Worm (Caenorhabditis elegans) whole organism, L4 larva: ENCODE data around the gene W05H7.1.
"Not testable (repeated sequence)": the region's sequence is repeated elsewhere in the genome, so short reads cannot be mapped to it uniquely, and the experiment has no call there.

Source experiments
- F44E2.7 ChIP-seq: fragments of 200-800 bp; sonication (Bioruptor generic); IDR thresholded peaks from 2 replicates; pipeline ENCODE4 v2.1.2; 2022; ENCODE audit warnings: missing genetic modification characterization, missing compliant biosample characterization
- ZK546.5 ChIP-seq, 2 experiments: sonication (generic microtip); optimal IDR thresholded peaks; 2 replicates each; lab custom pipeline; 2017; ENCODE audit warnings: missing biosample characterization in 2 of 2, missing genetic modification characterization in 2 of 2
- aha-1 ChIP-seq: fragments of 150-350 bp; peaks from one replicate; lab custom pipeline; 2014; ENCODE audit warnings: missing biosample characterization, missing genetic modification characterization
- arid-1 ChIP-seq: fragments of 200-800 bp; sonication (Bioruptor generic); conservative IDR thresholded peaks from 2 replicates; pipeline ENCODE4 v1.3.6; 2022; ENCODE audit warnings: missing genetic modification reagents, missing genetic modification characterization, missing compliant biosample characterization
- ceh-82 ChIP-seq: sonication (generic microtip); optimal IDR thresholded peaks from 2 replicates; lab custom pipeline; 2017; ENCODE audit warnings: missing biosample characterization, missing genetic modification characterization
- ctbp-1 ChIP-seq: fragments of 200-800 bp; sonication (Bioruptor generic); IDR thresholded peaks from 2 replicates; pipeline ENCODE4 v1.3.6; 2022; ENCODE audit warnings: missing genetic modification reagents, missing genetic modification characterization, missing compliant biosample characterization
- daf-16 ChIP-seq, 3 experiments: sonication (generic microtip); optimal IDR thresholded peaks; 2 replicates each; lab custom pipeline; 2016 to 2017; ENCODE audit warnings: missing genetic modification characterization in 3 of 3, missing genetic modification reagents in 3 of 3, mild to moderate bottlenecking in 2 of 3, missing compliant biosample characterization in 2 of 3, missing biosample characterization in 1 of 3, moderate library complexity in 1 of 3
- dmd-6 ChIP-seq: fragments of 200-800 bp; sonication (Bioruptor generic); IDR thresholded peaks from 2 replicates; pipeline ENCODE4 v1.3.6; 2022; ENCODE audit warnings: missing genetic modification reagents, missing genetic modification characterization, missing compliant biosample characterization
- duxl-1 ChIP-seq: sonication (generic microtip); optimal IDR thresholded peaks from 2 replicates; lab custom pipeline; 2016; ENCODE audit warnings: mild to moderate bottlenecking, missing genetic modification characterization, moderate library complexity, missing compliant biosample characterization; ENCODE audit not compliant: poor library complexity
- dve-1 ChIP-seq: sonication (generic microtip); optimal IDR thresholded peaks from 2 replicates; lab custom pipeline; 2017; ENCODE audit warnings: antibody characterized with exemption, mild to moderate bottlenecking, missing genetic modification characterization, missing compliant biosample characterization; ENCODE audit not compliant: insufficient read depth
- fos-1 ChIP-seq: fragments of 150-350 bp; optimal IDR thresholded peaks from 2 replicates; lab custom pipeline; 2014; ENCODE audit warnings: missing biosample characterization, missing genetic modification characterization
- gei-8 ChIP-seq: fragments of 200-800 bp; sonication (Bioruptor generic); optimal IDR thresholded peaks from 2 replicates; lab custom pipeline; 2018; ENCODE audit warnings: mild to moderate bottlenecking, missing genetic modification characterization, missing compliant biosample characterization
- hlh-11 ChIP-seq: fragments of 200-800 bp; sonication (Bioruptor generic); optimal IDR thresholded peaks from 2 replicates; lab custom pipeline; 2018; ENCODE audit warnings: mild to moderate bottlenecking, missing genetic modification characterization, missing compliant biosample characterization
- hlh-30 ChIP-seq: sonication (generic microtip); optimal IDR thresholded peaks from 2 replicates; lab custom pipeline; 2017; ENCODE audit warnings: antibody characterized with exemption, mild to moderate bottlenecking, missing genetic modification characterization, missing compliant biosample characterization; ENCODE audit not compliant: insufficient read depth
- hmg-1.1 ChIP-seq: fragments of 200-800 bp; sonication (Bioruptor generic); IDR thresholded peaks from 2 replicates; pipeline ENCODE4 v1.3.6; 2022; ENCODE audit warnings: missing genetic modification reagents, missing genetic modification characterization, missing compliant biosample characterization
- lin-29 ChIP-seq: fragments of 200-800 bp; sonication (Bioruptor generic); IDR thresholded peaks from 2 replicates; pipeline ENCODE4 v1.3.6; 2022; ENCODE audit warnings: missing genetic modification reagents, missing genetic modification characterization, missing compliant biosample characterization
- lin-38 ChIP-seq: fragments of 200-800 bp; sonication (Bioruptor generic); IDR thresholded peaks from 2 replicates; pipeline ENCODE4 v1.3.6; 2022; ENCODE audit warnings: missing genetic modification reagents, missing genetic modification characterization, missing compliant biosample characterization
- lsy-2 ChIP-seq, 2 experiments: fragments of 150-350 bp in 1 of 2; sonication (generic microtip) in 1 of 2; optimal IDR thresholded peaks; 2 replicates each; lab custom pipeline; 2014 to 2017; ENCODE audit warnings: missing biosample characterization in 2 of 2, missing genetic modification characterization in 2 of 2
- mdl-1 ChIP-seq, 2 experiments: fragments of 150-350 bp in 1 of 2; sonication (generic microtip) in 1 of 2; optimal IDR thresholded peaks; 2 replicates each; lab custom pipeline; 2014 to 2017; ENCODE audit warnings: missing biosample characterization in 2 of 2, missing genetic modification characterization in 2 of 2
- mep-1 ChIP-seq: fragments of 150-350 bp; sonication (generic microtip); optimal IDR thresholded peaks from 3 replicates; lab custom pipeline; 2014; ENCODE audit warnings: missing biosample characterization, missing genetic modification characterization
- mxl-3 ChIP-seq: fragments of 200-800 bp; sonication (Bioruptor generic); optimal IDR thresholded peaks from 2 replicates; lab custom pipeline; 2018; ENCODE audit warnings: mild to moderate bottlenecking, missing genetic modification characterization, missing compliant biosample characterization
- nhr-102 ChIP-seq: sonication (generic microtip); optimal IDR thresholded peaks from 2 replicates; lab custom pipeline; 2016; ENCODE audit warnings: mild to moderate bottlenecking, missing genetic modification characterization, moderate library complexity, missing compliant biosample characterization
- nhr-111 ChIP-seq: fragments of 200-800 bp; sonication (Bioruptor generic); optimal IDR thresholded peaks from 2 replicates; lab custom pipeline; 2018; ENCODE audit warnings: mild to moderate bottlenecking, missing genetic modification characterization, missing compliant biosample characterization
- nhr-237 ChIP-seq: sonication (generic microtip); optimal IDR thresholded peaks from 2 replicates; lab custom pipeline; 2017; ENCODE audit warnings: missing biosample characterization, missing genetic modification characterization
- nhr-28 ChIP-seq: fragments of 150-350 bp; optimal IDR thresholded peaks from 2 replicates; lab custom pipeline; 2014; ENCODE audit warnings: missing biosample characterization, missing genetic modification characterization
- nhr-48 ChIP-seq: sonication (generic microtip); optimal IDR thresholded peaks from 2 replicates; lab custom pipeline; 2016; ENCODE audit warnings: mild to moderate bottlenecking, missing genetic modification characterization, missing compliant biosample characterization
- pqm-1 ChIP-seq: sonication (generic microtip); optimal IDR thresholded peaks from 2 replicates; lab custom pipeline; 2017; ENCODE audit warnings: missing biosample characterization, missing genetic modification characterization
- tra-1 ChIP-seq: fragments of 200-800 bp; sonication (Bioruptor generic); IDR thresholded peaks from 2 replicates; pipeline ENCODE4 v1.3.6; 2022; ENCODE audit warnings: missing genetic modification reagents, missing genetic modification characterization, missing compliant biosample characterization
- unc-39 ChIP-seq: sonication (generic microtip); optimal IDR thresholded peaks from 2 replicates; lab custom pipeline; 2017; ENCODE audit warnings: missing biosample characterization, missing genetic modification characterization
- unc-62 ChIP-seq, 3 experiments: fragments of 150-350 bp in 1 of 3; sonication (generic microtip); optimal IDR thresholded peaks in 2 of 3; peaks in 1 of 3; 1 replicate in 1 of 3; 2 replicates in 2 of 3; lab custom pipeline; 2014 to 2017; ENCODE audit warnings: missing biosample characterization in 3 of 3, missing genetic modification characterization in 3 of 3, missing genetic modification reagents in 3 of 3, missing genotype in 1 of 3
- vab-7 ChIP-seq: fragments of 200-800 bp; sonication (Bioruptor generic); IDR thresholded peaks from 2 replicates; pipeline ENCODE4 v1.3.6; 2022; ENCODE audit warnings: missing genetic modification reagents, missing genetic modification characterization, missing compliant biosample characterization
- zfp-2 ChIP-seq: sonication (generic microtip); optimal IDR thresholded peaks from 2 replicates; lab custom pipeline; 2016; ENCODE audit warnings: mild to moderate bottlenecking, missing genetic modification characterization, missing compliant biosample characterization
- ztf-7 ChIP-seq: fragments of 150-350 bp; optimal IDR thresholded peaks from 2 replicates; lab custom pipeline; 2014; ENCODE audit warnings: missing biosample characterization, missing genetic modification characterization

Gene W05H7.1

ce11 chrX:1420524-1420923, 30.0 kb upstream of the W05H7.1 start:
- no peak for TF ChIP-seq gei-8 (GFP tag; lab: Kevin White, UChicago)
- TF ChIP-seq daf-16 (GFP tag; optimal IDR thresholded peaks at IDR 0.05; lab: Kevin White, UChicago): no peak
- peak; percentile 3 for TF ChIP-seq daf-16 (tag; optimal IDR thresholded peaks at IDR 0.05; lab: Kevin White, UChicago)
- peak; percentile 55 for TF ChIP-seq lin-38 (GFP tag; lab: Robert Waterston, UW)
- TF ChIP-seq dve-1 (tag; lab: Kevin White, UChicago): peak; percentile 28
- TF ChIP-seq, all 104 proteins: peak for 3

ce11 chrX:1422221-1422620, 28.3 kb upstream of the W05H7.1 start:
- TF ChIP-seq dmd-6 (GFP tag; lab: Robert Waterston, UW) (peak; percentile 50), hmg-1.1 (GFP tag; lab: Robert Waterston, UW) (0 out of 2 replicates have a peak, but pooled peaks have one; percentile 19), hlh-30 (peak; percentile 32), hlh-11 (tag; lab: Kevin White, UChicago) (peak; percentile 30), mxl-3 (GFP tag; lab: Kevin White, UChicago) (peak; percentile 49), nhr-28 (tag; lab: Kevin White, UChicago) (peak; percentile 21), lin-38 (GFP tag; lab: Robert Waterston, UW) (peak; percentile 27; the same call in 1 of the 2 replicates), tra-1 (GFP tag; lab: Robert Waterston, UW) (0 out of 2 replicates have a peak, but pooled peaks have one; percentile 50), daf-16 (tag; optimal IDR thresholded peaks at IDR 0.05; lab: Kevin White, UChicago) (peak; percentile 17)
- TF ChIP-seq daf-16 (GFP tag; optimal IDR thresholded peaks at IDR 0.05; lab: Kevin White, UChicago): not testable (repeated sequence)

- TF ChIP-seq ctbp-1: no peak
- no peak for TF ChIP-seq lin-29 (GFP tag; lab: Robert Waterston, UW)
- TF ChIP-seq unc-62 (GFP tag; optimal IDR thresholded peaks at IDR 0.05 in 1 of 2; lab: Kevin White, UChicago): peak in 1 of 2 experiments; percentile 87
- no peak for TF ChIP-seq unc-62 (tag; optimal IDR thresholded peaks at IDR 0.05; lab: Kevin White, UChicago)
- no peak for TF ChIP-seq ZK546.5 (tag; optimal IDR thresholded peaks at IDR 0.05; lab: Kevin White, UChicago)
Measured at ce11 chrX:1424509-1424908, 26.1 kb upstream of the W05H7.1 start, which contains the start of gene F19G12.3. TSS of gene F19G12.3 (plus strand) at chrX:1424809.

- TF ChIP-seq nhr-111 (GFP tag; lab: Kevin White, UChicago) (no peak), nhr-237 (tag; lab: Kevin White, UChicago) (no peak), duxl-1 (tag; lab: Kevin White, UChicago) (no peak), F44E2.7 (GFP tag; lab: Robert Waterston, UW) (no peak), vab-7 (GFP tag; lab: Robert Waterston, UW) (no peak), ceh-82 (no peak), nhr-102 (tag; lab: Kevin White, UChicago) (no peak), zfp-2 (tag; lab: Kevin White, UChicago) (no peak), unc-39 (tag; lab: Kevin White, UChicago) (no peak), aha-1 (no peak), arid-1 (GFP tag; lab: Robert Waterston, UW) (no peak), mdl-1 (tag; optimal IDR thresholded peaks at IDR 0.05; lab: Kevin White, UChicago) (no peak), fos-1 (no peak), nhr-48 (tag; lab: Kevin White, UChicago) (no peak), ztf-7 (tag; lab: Kevin White, UChicago) (no peak), lin-38 (GFP tag; lab: Robert Waterston, UW) (no peak), mep-1 (no peak), pqm-1 (tag; lab: Kevin White, UChicago) (no peak), lsy-2 (tag; optimal IDR thresholded peaks at IDR 0.05; lab: Kevin White, UChicago) (no peak)
Measured at ce11 chrX:1426425-1426824, 24.1 kb upstream of the W05H7.1 start, which contains the start of gene F19G12.11. TSS of gene F19G12.11 (minus strand) at chrX:1426525.
